Fruit fly (Drosophila melanogaster) whole organism, pupa: Measurements from ENCODE around the gene aph-1.
A peak's percentile ranks its signal among the peaks of the same experiment; 100 is the strongest.

Experiments used
- CG12605 ChIP-seq: fragments of 200-800 bp; sonication (Bioruptor generic); IDR thresholded peaks from 2 replicates; pipeline ENCODE4 v1.3.6; 2022; ENCODE audit warnings: missing biosample characterization, missing genetic modification characterization
- CG13204 ChIP-seq: fragments of 200-800 bp; sonication (Bioruptor generic); optimal IDR thresholded peaks from 2 replicates; lab custom pipeline; 2018; ENCODE audit warnings: missing biosample characterization, mild to moderate bottlenecking, missing genetic modification characterization, moderate library complexity
- CG17806 ChIP-seq: fragments of 200-800 bp; sonication (Bioruptor generic); optimal IDR thresholded peaks from 2 replicates; lab custom pipeline; 2018; ENCODE audit warnings: missing biosample characterization, mild to moderate bottlenecking, missing genetic modification characterization, moderate library complexity
- CG8301 ChIP-seq: fragments of 200-800 bp; sonication (Bioruptor generic); optimal IDR thresholded peaks from 2 replicates; lab custom pipeline; 2018; ENCODE audit warnings: missing biosample characterization, mild to moderate bottlenecking, missing genetic modification characterization
- EcR ChIP-seq: fragments of 200-800 bp; sonication (Bioruptor generic); optimal IDR thresholded peaks from 3 replicates; lab custom pipeline; 2019; ENCODE audit warnings: missing biosample characterization, missing genetic modification characterization, mild to moderate bottlenecking, moderate library complexity, missing genetic modification reagents
- Ets98B ChIP-seq: fragments of 200-800 bp; sonication (Bioruptor generic); IDR thresholded peaks from 2 replicates; pipeline ENCODE4 v1.3.6; 2022; ENCODE audit warnings: missing biosample characterization, missing genetic modification characterization
- Pif1B ChIP-seq: fragments of 200-800 bp; sonication (Bioruptor generic); optimal IDR thresholded peaks from 3 replicates; lab custom pipeline; 2016; ENCODE audit warnings: missing biosample characterization, missing genetic modification characterization
- Snoo ChIP-seq: fragments of 200-800 bp; sonication (Bioruptor generic); optimal IDR thresholded peaks from 3 replicates; lab custom pipeline; 2017; ENCODE audit warnings: missing biosample characterization, mild to moderate bottlenecking, missing genetic modification characterization, inconsistent platforms
- fd96Ca ChIP-seq: fragments of 200-800 bp; sonication (Bioruptor generic); IDR thresholded peaks from 3 replicates; pipeline ENCODE4 v1.3.6; 2022; ENCODE audit warnings: missing biosample characterization, missing genetic modification characterization

DNA sequence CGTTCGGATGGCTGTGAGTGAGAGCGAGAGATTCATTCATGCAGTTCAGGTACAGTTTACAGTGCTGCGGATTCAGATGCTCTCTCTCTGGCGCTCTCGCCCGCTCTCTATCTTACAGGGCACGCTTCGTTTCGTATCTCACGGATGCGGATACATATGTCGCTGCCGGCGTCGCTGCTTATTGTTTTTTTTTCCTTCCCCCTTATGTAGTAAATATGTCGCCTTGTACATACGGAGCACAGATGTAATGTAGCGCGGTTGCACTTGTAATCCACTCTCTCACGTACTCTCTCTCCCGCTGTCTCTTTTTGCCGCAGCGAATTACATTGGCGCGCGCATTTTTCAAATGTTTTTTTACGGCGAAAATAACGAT lies 10.7 kb upstream of the aph-1 start:
- TF ChIP-seq fd96Ca (GFP tag; lab: Robert Waterston, UW) (no peak), CG12605 (GFP tag; lab: Robert Waterston, UW) (no peak), Pif1B (peak; percentile 72), Ets98B (GFP tag; lab: Robert Waterston, UW) (no peak), CG8301 (tag; lab: Kevin White, UChicago) (no peak), CG13204 (GFP tag; lab: Kevin White, UChicago) (no peak), Snoo (tag; lab: Kevin White, UChicago) (no peak), CG17806 (tag; lab: Kevin White, UChicago) (no peak), EcR (GFP tag; lab: Kevin White, UChicago) (peak; percentile 72)
